Fruit fly (Drosophila melanogaster): ENCODE results near the gene CG18547.

DNA sequence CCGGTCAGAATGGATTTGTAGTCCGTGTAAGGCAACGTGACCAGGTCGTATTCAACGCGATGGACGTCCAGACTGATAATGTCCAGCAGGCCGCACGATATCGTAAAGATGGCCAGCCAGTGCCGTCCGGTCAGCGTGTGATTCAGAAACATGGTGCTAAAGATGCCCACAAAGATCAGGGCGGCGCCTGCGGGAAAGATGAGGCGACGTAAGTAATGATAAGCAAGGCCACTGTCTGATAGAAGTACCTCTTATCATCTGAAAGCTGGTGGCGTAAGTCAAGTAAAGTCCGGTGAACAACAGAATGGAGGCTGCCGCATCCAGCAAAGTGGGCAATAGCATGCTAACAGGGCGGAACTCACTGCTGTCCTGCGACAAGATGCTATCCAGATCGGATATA is 6.4 kb downstream of the CG18547 start:
- TF ChIP-seq Jarid2 (GFP tag; optimal IDR thresholded peaks at IDR 0.05) (no peak), nmo (GFP tag; optimal IDR thresholded peaks at IDR 0.05) (no peak), CG6854 (GFP tag; optimal IDR thresholded peaks at IDR 0.05) (no peak), HLH4C (GFP tag; IDR thresholded peaks at IDR 0.05; ENCODE audit: partially characterized antibody) (no peak), crc (GFP tag; optimal IDR thresholded peaks at IDR 0.05) (no peak), Lim3 (GFP tag; IDR thresholded peaks at IDR 0.05) (no peak), gt (GFP tag; IDR thresholded peaks at IDR 0.05) (no peak), Gug (GFP tag; IDR thresholded peaks at IDR 0.05) (no peak), MTF-1 (GFP tag; optimal IDR thresholded peaks at IDR 0.05; ENCODE audit: borderline replicate concordance) (no peak), ara (GFP tag; IDR thresholded peaks at IDR 0.05) (no peak), Hr51 (GFP tag; optimal IDR thresholded peaks at IDR 0.05) (no peak)
